Worm (Caenorhabditis elegans): ENCODE results near the gene gst-30.
A peak's percentile ranks its signal among the peaks of the same experiment; 100 is the strongest.
"Not testable (repeated sequence)": the region's sequence is repeated elsewhere in the genome, so short reads cannot be mapped to it uniquely, and the experiment has no call there.

Gene gst-30

ce11 chrII:4918501-4919021 lies 16.3 kb downstream of the gst-30 start:
- no peak for TF ChIP-seq ztf-26 (tag; optimal IDR thresholded peaks at IDR 0.05)

- TF ChIP-seq cebp-2 (GFP tag; IDR thresholded peaks at IDR 0.05); egl-18 (GFP tag; IDR thresholded peaks at IDR 0.05); F10E7.11 (tag; optimal IDR thresholded peaks at IDR 0.05): not testable (repeated sequence)
Measured at ce11 chrII:4916462-4916861, 18.4 kb downstream of the gst-30 start, which contains the start of gene msp-31. Gene msp-31, minus strand, starts transcription at chrII:4916562.

- no peak for TF ChIP-seq F57A8.1 (GFP tag; optimal IDR thresholded peaks at IDR 0.05)
- no peak for TF ChIP-seq akir-1 (GFP tag; optimal IDR thresholded peaks at IDR 0.05)
- TF ChIP-seq F57C9.4 (tag; optimal IDR thresholded peaks at IDR 0.05) = no peak
- TF ChIP-seq unc-62 (GFP tag; optimal IDR thresholded peaks at IDR 0.05) = no peak
- no peak for TF ChIP-seq sdz-38 (tag; optimal IDR thresholded peaks at IDR 0.05)
- no peak for TF ChIP-seq lsy-27 (tag; optimal IDR thresholded peaks at IDR 0.05; ENCODE audit: borderline replicate concordance, insufficient read depth)
- TF ChIP-seq let-607 (tag; optimal IDR thresholded peaks at IDR 0.05) = no peak
- no peak for TF ChIP-seq dpff-1 (tag; optimal IDR thresholded peaks at IDR 0.05)
- no peak for TF ChIP-seq lin-54 (GFP tag; optimal IDR thresholded peaks at IDR 0.05)
- no peak for TF ChIP-seq ztf-28 (GFP tag; IDR thresholded peaks at IDR 0.05)
- TF ChIP-seq let-526 (GFP tag; IDR thresholded peaks at IDR 0.05) = no peak
Measured at ce11 chrII:4915572-4915971, 19.3 kb downstream of the gst-30 start.

ce11 chrII:4914214-4914613 lies 20.6 kb downstream of the gst-30 start, which contains the start of gene R05F9.11:
Gene R05F9.11, minus strand, starts transcription at chrII:4914218.
- no peak for TF ChIP-seq Y95B8A.8 (GFP tag; IDR thresholded peaks at IDR 0.05)
- TF ChIP-seq Y79H2A.3 (GFP tag; conservative IDR thresholded peaks at IDR 0.05) = no peak
- 0 out of 2 replicates have a peak, but pooled peaks have one; percentile 11 for TF ChIP-seq rcor-1 (GFP tag; IDR thresholded peaks at IDR 0.05)
- TF ChIP-seq let-526 (GFP tag; IDR thresholded peaks at IDR 0.05) = no peak
- 0 out of 2 replicates have a peak, but pooled peaks have one; percentile 18 for TF ChIP-seq mcd-1 (GFP tag; IDR thresholded peaks at IDR 0.05)
- peak; percentile 45 for TF ChIP-seq lin-54 (GFP tag; optimal IDR thresholded peaks at IDR 0.05)
- no peak for TF ChIP-seq hmg-1.2 (GFP tag; IDR thresholded peaks at IDR 0.05)
- TF ChIP-seq dpl-1 (GFP tag; optimal IDR thresholded peaks at IDR 0.05) = no peak
- no peak for TF ChIP-seq snpc-3.4 (tag; optimal IDR thresholded peaks at IDR 0.05)
- TF ChIP-seq sptf-2 (GFP tag; optimal IDR thresholded peaks at IDR 0.05) = no peak
- TF ChIP-seq ceh-100 (GFP tag; IDR thresholded peaks at IDR 0.05) = no peak
- peak; percentile 94 for TF ChIP-seq lsl-1 (GFP tag; optimal IDR thresholded peaks at IDR 0.05)
- TF ChIP-seq egl-18 (GFP tag; IDR thresholded peaks at IDR 0.05) = no peak
- TF ChIP-seq hsf-1 (GFP tag; IDR thresholded peaks at IDR 0.05) = 0 out of 2 replicates have a peak, but pooled peaks have one; percentile 40
- TF ChIP-seq lin-40 (tag; optimal IDR thresholded peaks at IDR 0.05) = no peak
- no peak for TF ChIP-seq ets-4 (GFP tag; optimal IDR thresholded peaks at IDR 0.05)
- TF ChIP-seq T26A5.8 (tag; optimal IDR thresholded peaks at IDR 0.05) = no peak
- TF ChIP-seq C17E4.6 (GFP tag; IDR thresholded peaks at IDR 0.05) = no peak
- TF ChIP-seq madf-6 (GFP tag; IDR thresholded peaks at IDR 0.05) = peak; percentile 93
- TF ChIP-seq B0261.1 (tag; optimal IDR thresholded peaks at IDR 0.05) = no peak
- TF ChIP-seq tlf-1 (GFP tag; optimal IDR thresholded peaks at IDR 0.05) = peak; percentile 4
- no peak for TF ChIP-seq ZK185.1 (tag; optimal IDR thresholded peaks at IDR 0.05; ENCODE audit: poor library complexity, severe bottlenecking)
- TF ChIP-seq Y56A3A.18 (GFP tag; IDR thresholded peaks at IDR 0.05) = no peak
- no peak for TF ChIP-seq hrde-1 (tag; optimal IDR thresholded peaks at IDR 0.05; ENCODE audit: borderline replicate concordance)
- TF ChIP-seq cebp-1 (GFP tag; IDR thresholded peaks at IDR 0.05) = no peak
- no peak for TF ChIP-seq cebp-1 (tag; optimal IDR thresholded peaks at IDR 0.05)
- no peak for TF ChIP-seq mel-28 (tag; optimal IDR thresholded peaks at IDR 0.05; ENCODE audit: borderline replicate concordance)
- TF ChIP-seq rec-8 (tag; optimal IDR thresholded peaks at IDR 0.05) = no peak
- no peak for TF ChIP-seq ceh-40 (GFP tag; IDR thresholded peaks at IDR 0.05)
- TF ChIP-seq snpc-1.3 (tag; optimal IDR thresholded peaks at IDR 0.05; ENCODE audit: insufficient read depth) = no peak

All from whole organism, young adult.